Fruit fly (Drosophila melanogaster) whole organism, wandering third instar larva: ENCODE data around the gene CG5151.

Experiments
- Dfd ChIP-seq: fragments of >200 bp; optimal IDR thresholded peaks from 2 replicates; lab custom pipeline; 2017; ENCODE audit warnings: missing biosample characterization, missing genetic modification characterization
- Hr78 ChIP-seq: fragments of >200 bp; optimal IDR thresholded peaks from 2 replicates; lab custom pipeline; 2017; ENCODE audit warnings: missing biosample characterization, missing genetic modification characterization
- Hr83 ChIP-seq: fragments of 200-300 bp; sonication (Bioruptor generic); optimal IDR thresholded peaks from 2 replicates; lab custom pipeline; 2016; ENCODE audit warnings: missing biosample characterization, mild to moderate bottlenecking, missing genetic modification characterization, moderate library complexity; ENCODE audit not compliant: poor library complexity, severe bottlenecking
- Mio ChIP-seq: sonication (Bioruptor generic); optimal IDR thresholded peaks from 2 replicates; lab custom pipeline; 2016; ENCODE audit warnings: missing biosample characterization, missing genetic modification characterization
- Myc ChIP-seq: fragments of >200 bp; optimal IDR thresholded peaks from 2 replicates; lab custom pipeline; 2017
- N ChIP-seq: fragments of >200 bp; optimal IDR thresholded peaks from 2 replicates; lab custom pipeline; 2018; ENCODE audit warnings: missing biosample characterization, missing external identifiers, missing genetic modification characterization
- OdsH ChIP-seq: fragments of 200-800 bp; sonication (Bioruptor generic); optimal IDR thresholded peaks from 2 replicates; lab custom pipeline; 2016; ENCODE audit warnings: missing biosample characterization, mild to moderate bottlenecking, missing genetic modification characterization
- Vsx2 ChIP-seq: fragments of 200-300, 225-300 bp; sonication (Bioruptor generic); optimal IDR thresholded peaks from 2 replicates; lab custom pipeline; 2018; ENCODE audit warnings: missing biosample characterization, missing genetic modification characterization; ENCODE audit not compliant: partially characterized antibody
- br ChIP-seq: fragments of 200-800 bp; sonication (Bioruptor generic); optimal IDR thresholded peaks from 2 replicates; lab custom pipeline; 2016; ENCODE audit warnings: missing biosample characterization, missing genetic modification characterization
- ey ChIP-seq: fragments of 200-800 bp; sonication (Bioruptor generic); optimal IDR thresholded peaks from 2 replicates; lab custom pipeline; 2016; ENCODE audit warnings: missing biosample characterization, missing genetic modification characterization
- fru ChIP-seq: fragments of 200-800 bp; sonication (Bioruptor generic); optimal IDR thresholded peaks from 3 replicates; lab custom pipeline; 2016; ENCODE audit warnings: missing biosample characterization, mild to moderate bottlenecking, missing genetic modification characterization
- jim ChIP-seq: fragments of 175-275, 200-325 bp; sonication (Bioruptor generic); optimal IDR thresholded peaks from 2 replicates; lab custom pipeline; 2016; ENCODE audit warnings: missing biosample characterization, mild to moderate bottlenecking, missing genetic modification characterization
- lola ChIP-seq: fragments of >200 bp; optimal IDR thresholded peaks from 2 replicates; lab custom pipeline; 2017; ENCODE audit warnings: missing biosample characterization, missing genetic modification characterization
- usp ChIP-seq: fragments of >200 bp; optimal IDR thresholded peaks from 2 replicates; lab custom pipeline; 2017; ENCODE audit warnings: missing biosample characterization, missing genetic modification characterization

DNA sequence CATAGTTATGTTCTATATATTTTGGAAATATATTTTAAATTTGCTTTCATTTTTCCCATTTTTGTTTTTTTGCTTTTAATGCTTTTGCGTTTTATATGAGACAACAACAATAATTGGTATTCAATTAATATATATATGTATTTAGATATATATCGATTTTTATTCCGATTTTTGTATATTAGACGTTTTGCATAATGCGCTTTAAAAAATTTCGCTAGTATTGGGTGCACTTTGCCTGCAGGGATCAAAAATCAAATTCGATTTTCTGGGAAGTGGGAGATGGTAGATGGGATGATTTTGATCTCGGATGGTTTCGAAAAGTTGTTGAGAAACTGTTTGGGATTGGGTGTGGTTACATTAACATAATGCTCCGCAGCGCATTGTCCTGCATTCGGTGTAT lies 26.7 kb downstream of the CG5151 start, which contains the start of gene CG5157:
- TF ChIP-seq lola (no peak), fru (GFP tag; lab: Kevin White, UChicago) (no peak), ey (GFP tag; lab: Kevin White, UChicago) (no peak), br (no peak), N (GFP tag; lab: Kevin White, UChicago) (no peak), Dfd (GFP tag; lab: Kevin White, UChicago) (no peak), Hr78 (GFP tag; lab: Kevin White, UChicago) (no peak), Hr83 (GFP tag; lab: Kevin White, UChicago) (no peak), jim (GFP tag; lab: Kevin White, UChicago) (no peak), usp (no peak), OdsH (GFP tag; lab: Kevin White, UChicago) (no peak), Mio (GFP tag; lab: Kevin White, UChicago) (no peak), Myc (lab: Kevin White, UChicago) (no peak), Vsx2 (GFP tag; lab: Kevin White, UChicago) (no peak)
